Fruit fly (Drosophila melanogaster) whole organism, embryonic: ENCODE data around the gene Ant2.

Experiments used
- BtbVII ChIP-seq: fragments of 200-800 bp; sonication (Bioruptor generic); optimal IDR thresholded peaks from 3 replicates; lab custom pipeline; 2017; ENCODE audit warnings: missing biosample characterization, mild to moderate bottlenecking, missing genetic modification characterization
- CG10147 ChIP-seq: fragments of 200-800 bp; sonication (Bioruptor generic); optimal IDR thresholded peaks from 2 replicates; lab custom pipeline; 2019; ENCODE audit warnings: missing biosample characterization, mild to moderate bottlenecking, missing genetic modification characterization, moderate library complexity
- CG10209 ChIP-seq: fragments of 200-800 bp; sonication (Bioruptor generic); optimal IDR thresholded peaks from 3 replicates; lab custom pipeline; 2017; ENCODE audit warnings: missing biosample characterization, mild to moderate bottlenecking, missing genetic modification characterization, missing genetic modification reagents
- CG10267 ChIP-seq: fragments of 200-800 bp; sonication (Bioruptor generic); optimal IDR thresholded peaks from 2 replicates; lab custom pipeline; 2018; ENCODE audit warnings: missing biosample characterization, mild to moderate bottlenecking, missing genetic modification characterization, moderate library complexity
- CG10274 ChIP-seq: fragments of 200-800 bp; sonication (Bioruptor generic); optimal IDR thresholded peaks from 3 replicates; lab custom pipeline; 2017; ENCODE audit warnings: missing biosample characterization, mild to moderate bottlenecking, missing genetic modification characterization
- CG11723 ChIP-seq: fragments of 200-800 bp; sonication (Bioruptor generic); optimal IDR thresholded peaks from 2 replicates; lab custom pipeline; 2017; ENCODE audit warnings: missing biosample characterization, mild to moderate bottlenecking, missing genetic modification characterization
- CG13296 ChIP-seq: fragments of 200-800 bp; sonication (Bioruptor generic); optimal IDR thresholded peaks from 3 replicates; lab custom pipeline; 2018; ENCODE audit warnings: missing biosample characterization, mild to moderate bottlenecking, missing genetic modification characterization
- CG13424 ChIP-seq: fragments of 200-800 bp; sonication (Bioruptor generic); optimal IDR thresholded peaks from 2 replicates; lab custom pipeline; 2019; ENCODE audit warnings: missing biosample characterization, mild to moderate bottlenecking, missing genetic modification characterization, moderate library complexity
- CG14014 ChIP-seq: fragments of 200-800 bp; sonication (Bioruptor generic); IDR thresholded peaks from 2 replicates; pipeline ENCODE4 v1.3.6; 2022; ENCODE audit warnings: missing biosample characterization, missing genetic modification characterization
- CG14050 ChIP-seq: fragments of 200-800 bp; sonication (Bioruptor generic); IDR thresholded peaks from 3 replicates; pipeline ENCODE4 v1.3.6; 2022; ENCODE audit warnings: missing biosample characterization, missing genetic modification characterization
- CG1529 ChIP-seq: fragments of 200-800 bp; sonication (Bioruptor generic); optimal IDR thresholded peaks from 3 replicates; lab custom pipeline; 2018; ENCODE audit warnings: missing biosample characterization, missing genetic modification characterization
- CG15479 ChIP-seq: fragments of 200-800 bp; sonication (Bioruptor generic); optimal IDR thresholded peaks from 3 replicates; lab custom pipeline; 2019; ENCODE audit warnings: missing biosample characterization, mild to moderate bottlenecking, missing genetic modification characterization, moderate library complexity
- CG15601 ChIP-seq: fragments of 200-800 bp; sonication (Bioruptor generic); optimal IDR thresholded peaks from 3 replicates; lab custom pipeline; 2019; ENCODE audit warnings: missing biosample characterization, mild to moderate bottlenecking, missing genetic modification characterization, moderate library complexity
- CG1792 ChIP-seq: fragments of 200-800 bp; sonication (Bioruptor generic); optimal IDR thresholded peaks from 2 replicates; lab custom pipeline; 2016; ENCODE audit warnings: missing biosample characterization, missing genetic modification characterization
- CG18619 ChIP-seq: fragments of 200-800 bp; sonication (Bioruptor generic); optimal IDR thresholded peaks from 3 replicates; lab custom pipeline; 2017; ENCODE audit warnings: missing biosample characterization, mild to moderate bottlenecking, missing genetic modification characterization
- CG2116 ChIP-seq: fragments of 200-800 bp; sonication (Bioruptor generic); optimal IDR thresholded peaks from 3 replicates; lab custom pipeline; 2018; ENCODE audit warnings: missing biosample characterization, mild to moderate bottlenecking, missing genetic modification characterization
- CG2120 ChIP-seq: fragments of 200-800 bp; sonication (Bioruptor generic); optimal IDR thresholded peaks from 3 replicates; lab custom pipeline; 2016; ENCODE audit warnings: missing biosample characterization, missing genetic modification characterization
- CG2889 ChIP-seq: fragments of 200-800 bp; sonication (Bioruptor generic); IDR thresholded peaks from 3 replicates; pipeline ENCODE4 v1.3.6; 2022; ENCODE audit warnings: missing biosample characterization, missing genetic modification characterization
- CG30403 ChIP-seq: fragments of 200-800 bp; sonication (Bioruptor generic); optimal IDR thresholded peaks from 3 replicates; lab custom pipeline; 2016; ENCODE audit warnings: missing biosample characterization, missing genetic modification characterization
- CG32772 ChIP-seq: fragments of 200-800 bp; sonication (Bioruptor generic); IDR thresholded peaks from 2 replicates; pipeline ENCODE4 v1.3.6; 2022; ENCODE audit warnings: missing biosample characterization, missing genetic modification characterization
- CG4404 ChIP-seq: fragments of 200-800 bp; sonication (Bioruptor generic); IDR thresholded peaks from 2 replicates; pipeline ENCODE4 v1.3.6; 2022; ENCODE audit warnings: missing biosample characterization, missing genetic modification characterization
- CG4820 ChIP-seq: fragments of 200-800 bp; sonication (Bioruptor generic); optimal IDR thresholded peaks from 3 replicates; lab custom pipeline; 2016; ENCODE audit warnings: missing biosample characterization, missing genetic modification characterization
- CG8359 ChIP-seq: fragments of 200-800 bp; sonication (Bioruptor generic); optimal IDR thresholded peaks from 2 replicates; lab custom pipeline; 2017; ENCODE audit warnings: missing biosample characterization, mild to moderate bottlenecking, missing genetic modification characterization, borderline replicate concordance
- CG8765 ChIP-seq: fragments of 200-800 bp; sonication (Bioruptor generic); IDR thresholded peaks from 2 replicates; pipeline ENCODE4 v1.3.6; 2022; ENCODE audit warnings: missing biosample characterization, missing genetic modification characterization
- CG8924 ChIP-seq: fragments of 200-800 bp; optimal IDR thresholded peaks from 3 replicates; lab custom pipeline; 2019; ENCODE audit warnings: missing biosample characterization, mild to moderate bottlenecking, missing genetic modification characterization, moderate library complexity
- CG9817 ChIP-seq: fragments of 200-800 bp; sonication (Bioruptor generic); optimal IDR thresholded peaks from 2 replicates; lab custom pipeline; 2018; ENCODE audit warnings: missing biosample characterization, mild to moderate bottlenecking, missing genetic modification characterization, moderate library complexity
- E2f1 ChIP-seq: fragments of 200-800 bp; sonication (Bioruptor generic); IDR thresholded peaks from 2 replicates; pipeline ENCODE4 v1.3.6; 2022; ENCODE audit warnings: missing biosample characterization, missing genetic modification characterization
- Ets65A ChIP-seq: fragments of 200-800 bp; sonication (Bioruptor generic); peaks from one replicate; lab custom pipeline; 2016; ENCODE audit warnings: missing biosample characterization, missing genetic modification characterization
- HHEX ChIP-seq: fragments of 200-800 bp; sonication (Bioruptor generic); optimal IDR thresholded peaks from 3 replicates; lab custom pipeline; 2017; ENCODE audit warnings: missing biosample characterization, mild to moderate bottlenecking, missing genetic modification characterization, missing genetic modification reagents
- Hand ChIP-seq: fragments of 200-800 bp; sonication (Bioruptor generic); optimal IDR thresholded peaks from 2 replicates; lab custom pipeline; 2017; ENCODE audit warnings: mild to moderate bottlenecking, missing biosample characterization, missing genetic modification reagents, missing genetic modification characterization
- HmgD ChIP-seq: fragments of 200-800 bp; sonication (Bioruptor generic); optimal IDR thresholded peaks from 3 replicates; lab custom pipeline; 2016; ENCODE audit warnings: missing biosample characterization, missing genetic modification characterization
- Hr3 ChIP-seq: fragments of 200-800 bp; sonication (Bioruptor generic); optimal IDR thresholded peaks from 3 replicates; lab custom pipeline; 2016; ENCODE audit warnings: missing biosample characterization, missing genetic modification characterization
- Med ChIP-seq: fragments of 200-800 bp; sonication (Bioruptor generic); peaks from one replicate; lab custom pipeline; 2016; ENCODE audit warnings: missing biosample characterization, missing genetic modification characterization, mild to moderate bottlenecking, inconsistent platforms, moderate library complexity
- Nf-YA ChIP-seq: fragments of 200-800 bp; sonication (Bioruptor generic); IDR thresholded peaks from 2 replicates; pipeline ENCODE4 v1.3.6; 2022; ENCODE audit warnings: missing biosample characterization, missing genetic modification characterization
- Side ChIP-seq: fragments of 200-800 bp; sonication (Bioruptor generic); optimal IDR thresholded peaks from 2 replicates; lab custom pipeline; 2016; ENCODE audit warnings: missing biosample characterization, missing genetic modification characterization
- Ssrp ChIP-seq: fragments of 200-800 bp; sonication (Bioruptor generic); optimal IDR thresholded peaks from 2 replicates; lab custom pipeline; 2018; ENCODE audit warnings: missing biosample characterization, mild to moderate bottlenecking, missing genetic modification characterization, moderate library complexity
- Trl ChIP-seq, 3 experiments: fragments of >200 bp in 2 of 3; fragments of 200-800 bp in 1 of 3; sonication (Bioruptor generic) in 1 of 3; optimal IDR thresholded peaks; 2 replicates in 1 of 3; 3 replicates in 2 of 3; lab custom pipeline; 2016 to 2017; ENCODE audit warnings: missing biosample characterization in 1 of 3, missing genetic modification characterization in 1 of 3
- YL-1 ChIP-seq: fragments of 200-800 bp; sonication (Bioruptor generic); optimal IDR thresholded peaks from 3 replicates; lab custom pipeline; 2017; ENCODE audit warnings: missing biosample characterization, mild to moderate bottlenecking, missing genetic modification characterization
- cg ChIP-seq: fragments of 200-800 bp; sonication (Bioruptor generic); optimal IDR thresholded peaks from 3 replicates; lab custom pipeline; 2019; ENCODE audit warnings: missing biosample characterization, mild to moderate bottlenecking, missing genetic modification characterization, moderate library complexity
- dmrt11E ChIP-seq: fragments of 200-800 bp; sonication (Bioruptor generic); optimal IDR thresholded peaks from 3 replicates; lab custom pipeline; 2018; ENCODE audit warnings: missing biosample characterization, mild to moderate bottlenecking, missing genetic modification characterization, moderate library complexity
- dpn ChIP-seq, 2 experiments: fragments of 200-800 bp; sonication (Bioruptor generic); optimal IDR thresholded peaks; 3 replicates each; lab custom pipeline; 2016; ENCODE audit warnings: missing biosample characterization in 2 of 2, missing genetic modification characterization in 2 of 2
- ind ChIP-seq: fragments of 200-800 bp; sonication (Bioruptor generic); optimal IDR thresholded peaks from 3 replicates; lab custom pipeline; 2016; ENCODE audit warnings: missing biosample characterization, missing genetic modification characterization
- odd ChIP-seq: fragments of 200-800 bp; sonication (Bioruptor generic); optimal IDR thresholded peaks from 2 replicates; lab custom pipeline; 2017; ENCODE audit warnings: missing biosample characterization, mild to moderate bottlenecking, missing genetic modification characterization
- otp ChIP-seq: fragments of 200-800 bp; sonication (Bioruptor generic); IDR thresholded peaks from 3 replicates; pipeline ENCODE4, ENCODE4 v1.3.6; 2022; ENCODE audit warnings: missing biosample characterization, missing genetic modification characterization
- pros ChIP-seq: fragments of 200-800 bp; sonication (Bioruptor generic); optimal IDR thresholded peaks from 3 replicates; lab custom pipeline; 2019; ENCODE audit warnings: missing biosample characterization, mild to moderate bottlenecking, missing genetic modification characterization, moderate library complexity
- sc ChIP-seq, 3 experiments: fragments of >200 bp in 2 of 3; fragments of 200-800 bp in 1 of 3; sonication (Bioruptor generic) in 1 of 3; optimal IDR thresholded peaks; 2 replicates in 2 of 3; 3 replicates in 1 of 3; lab custom pipeline; 2017; ENCODE audit warnings: mild to moderate bottlenecking in 1 of 3, missing biosample characterization in 1 of 3, missing genetic modification characterization in 1 of 3, missing genetic modification reagents in 1 of 3
- sug ChIP-seq: fragments of 200-800 bp; optimal IDR thresholded peaks from 2 replicates; lab custom pipeline; 2019; ENCODE audit warnings: missing biosample characterization, mild to moderate bottlenecking, missing genetic modification characterization, moderate library complexity

Gene Ant2

DNA sequence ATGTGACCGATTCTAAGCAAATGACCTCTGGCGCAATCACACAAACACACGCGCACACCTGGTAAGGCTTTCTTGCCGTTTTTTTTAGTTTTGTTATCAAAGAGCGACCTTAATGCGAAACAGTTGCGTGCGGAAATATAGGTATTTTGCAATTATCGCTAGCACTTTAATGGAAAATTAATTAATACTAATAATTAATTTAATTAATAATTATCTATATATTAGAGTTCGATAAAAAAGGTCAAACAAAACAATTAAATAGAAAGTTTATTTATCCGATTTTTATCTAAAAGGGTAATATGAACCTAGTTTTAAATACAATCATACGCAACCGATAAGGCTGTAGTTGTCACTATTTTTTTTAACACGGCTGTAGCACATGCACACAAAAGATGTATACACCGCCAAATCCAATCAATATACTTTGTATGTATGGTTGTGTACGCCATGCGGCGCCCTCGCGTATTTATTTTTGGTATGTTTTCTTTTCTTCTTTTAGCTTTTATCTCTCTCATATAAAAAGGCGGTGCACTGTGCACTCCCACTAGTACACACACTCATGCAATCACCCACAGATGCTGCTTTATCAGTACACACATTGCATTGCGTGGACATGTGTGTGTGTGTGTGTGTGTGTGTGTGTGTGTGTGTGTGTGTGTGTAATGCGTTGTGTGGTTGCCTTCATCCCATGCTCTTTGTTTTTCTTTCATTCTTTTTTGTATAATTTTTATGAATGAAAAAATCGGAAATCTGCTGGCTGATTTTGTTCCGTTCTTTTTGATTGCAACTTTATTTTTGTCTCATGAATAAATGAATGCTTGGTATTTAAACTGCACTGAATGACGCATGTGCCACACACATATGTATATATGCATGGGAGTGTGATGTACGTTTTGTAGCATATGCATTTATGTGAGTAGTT lies 16.0 kb upstream of the Ant2 start (continued):
- peak; percentile 19 for TF ChIP-seq CG11723 (GFP tag; lab: Kevin White, UChicago)
- peak; percentile 59 for TF ChIP-seq HHEX
- TF ChIP-seq CG18619: peak; percentile 59
- no peak for TF ChIP-seq CG2889 (GFP tag; lab: Robert Waterston, UW)
- TF ChIP-seq CG10209 (GFP tag; lab: Kevin White, UChicago): peak; percentile 68
- TF ChIP-seq CG32772 (GFP tag; lab: Robert Waterston, UW): peak; percentile 38; the same call in 1 of the 2 replicates
- TF ChIP-seq CG30403 (GFP tag; lab: Kevin White, UChicago): no peak
- TF ChIP-seq Hr3: peak; percentile 62
- peak; percentile 36; the same call in 1 of the 3 replicates for TF ChIP-seq CG14050 (GFP tag; lab: Robert Waterston, UW)
- peak; percentile 64 for TF ChIP-seq Ets65A (GFP tag; lab: Kevin White, UChicago)
- 0 out of 2 replicates have a peak, but pooled peaks have one; percentile 19 for TF ChIP-seq Nf-YA (GFP tag; lab: Robert Waterston, UW)
- no peak for TF ChIP-seq CG1792
- no peak for TF ChIP-seq Trl (optimal IDR thresholded peaks at IDR 0.05; lab: Kevin White, UChicago)
- no peak for TF ChIP-seq Trl (GFP tag; optimal IDR thresholded peaks at IDR 0.05; lab: Kevin White, UChicago)
- peak; percentile 69 for TF ChIP-seq CG10267 (tag; lab: Kevin White, UChicago)
- TF ChIP-seq cg (GFP tag; lab: Kevin White, UChicago): peak; percentile 80
- TF ChIP-seq CG14014 (GFP tag; lab: Robert Waterston, UW): peak; percentile 36; the same call in 1 of the 2 replicates
- no peak for TF ChIP-seq otp (GFP tag; lab: Robert Waterston, UW)
- no peak for TF ChIP-seq CG4404 (GFP tag; lab: Robert Waterston, UW)
- peak; percentile 20 for TF ChIP-seq Med (GFP tag; lab: Kevin White, UChicago)
- TF ChIP-seq CG8765: no peak
- peak; percentile 79 for TF ChIP-seq CG13424 (tag; lab: Kevin White, UChicago)
- no peak for TF ChIP-seq CG10274 (GFP tag; lab: Kevin White, UChicago)
- peak; percentile 79 for TF ChIP-seq CG8924 (tag; lab: Kevin White, UChicago)
- TF ChIP-seq CG2116 (GFP tag; lab: Kevin White, UChicago): peak; percentile 32
- TF ChIP-seq CG15601 (tag; lab: Kevin White, UChicago): peak; percentile 65
- peak in 1 of 2 experiments; percentile 52 for TF ChIP-seq dpn (GFP tag; optimal IDR thresholded peaks at IDR 0.05; lab: Kevin White, UChicago)
- peak; percentile 50 for TF ChIP-seq CG8359
- TF ChIP-seq CG9817 (tag; lab: Kevin White, UChicago): peak; percentile 42
- peak; percentile 47 for TF ChIP-seq CG1529
- TF ChIP-seq sug (tag; lab: Kevin White, UChicago): peak; percentile 47
- peak; percentile 31 for TF ChIP-seq CG4820
- TF ChIP-seq pros: no peak
- peak; percentile 68 for TF ChIP-seq dmrt11E (tag; lab: Kevin White, UChicago)
- TF ChIP-seq CG15479 (GFP tag; lab: Kevin White, UChicago): peak; percentile 48
- peak; percentile 69 for TF ChIP-seq odd
- peak; percentile 45; the same call in 1 of the 2 replicates for TF ChIP-seq E2f1
- TF ChIP-seq ind: peak; percentile 37
- peak; percentile 52 for TF ChIP-seq CG10147
- TF ChIP-seq Side: no peak
- TF ChIP-seq CG2120 (GFP tag; lab: Kevin White, UChicago): peak; percentile 15
- TF ChIP-seq sc (optimal IDR thresholded peaks at IDR 0.05; lab: Kevin White, UChicago): no peak
- peak; percentile 61 for TF ChIP-seq sc (GFP tag; optimal IDR thresholded peaks at IDR 0.05; lab: Kevin White, UChicago)
- peak; percentile 58 for TF ChIP-seq CG13296 (GFP tag; lab: Kevin White, UChicago)
- peak; percentile 19 for TF ChIP-seq Hand (GFP tag; lab: Kevin White, UChicago)
- peak; percentile 41 for TF ChIP-seq BtbVII (GFP tag; lab: Kevin White, UChicago)
- TF ChIP-seq Ssrp (tag; lab: Kevin White, UChicago): peak; percentile 82
- TF ChIP-seq YL-1: no peak
- no peak for TF ChIP-seq HmgD (GFP tag; lab: Kevin White, UChicago)
